Fruit fly (Drosophila melanogaster): ENCODE measurements around the gene CG5039.

CG5039 gene

dm6 chr3R:25684859-25685258 lies 6.4 kb downstream of the CG5039 start, which contains the start of gene RpL27 (continued):
- TF ChIP-seq tin (GFP tag; optimal IDR thresholded peaks at IDR 0.05) (peak; percentile 33), C15 (GFP tag; IDR thresholded peaks at IDR 0.05) (peak; percentile 67; the same call in 2 of the 3 replicates), CG8290 (GFP tag; optimal IDR thresholded peaks at IDR 0.05) (peak; percentile 68), CG8290 (tag; optimal IDR thresholded peaks at IDR 0.05) (peak; percentile 55 to 88), gsb (GFP tag; IDR thresholded peaks at IDR 0.05) (0 out of 2 replicates have a peak, but pooled peaks have one; percentile 41), fru (optimal IDR thresholded peaks at IDR 0.05) (no peak), twi (tag; optimal IDR thresholded peaks at IDR 0.05) (peak; percentile 75), CG33557 (GFP tag; optimal IDR thresholded peaks at IDR 0.05) (peak; percentile 71), Asciz (GFP tag; optimal IDR thresholded peaks at IDR 0.05) (peak; percentile 75), CG4730 (GFP tag; IDR thresholded peaks at IDR 0.05) (peak; percentile 31; the same call in 1 of the 2 replicates), MESR4 (GFP tag; optimal IDR thresholded peaks at IDR 0.05) (peak; percentile 97), ken (GFP tag; IDR thresholded peaks at IDR 0.05) (peak; percentile 85; the same call in 2 of the 3 replicates), crc (GFP tag; optimal IDR thresholded peaks at IDR 0.05) (peak; percentile 58), CG10979 (tag; optimal IDR thresholded peaks at IDR 0.05) (peak; percentile 62), tgo (GFP tag; IDR thresholded peaks at IDR 0.05) (peak; percentile 54; the same call in 2 of the 3 replicates), CG6854 (GFP tag; optimal IDR thresholded peaks at IDR 0.05) (peak; percentile 81), Pdp1 (GFP tag; optimal IDR thresholded peaks at IDR 0.05) (peak; percentile 65 to 84), gt (GFP tag; IDR thresholded peaks at IDR 0.05) (no peak; the same call in 1 of the 2 replicates), NFAT (GFP tag; IDR thresholded peaks at IDR 0.05) (peak; percentile 81), Sox100B (GFP tag; optimal IDR thresholded peaks at IDR 0.05) (peak; percentile 78), BtbVII (GFP tag; optimal IDR thresholded peaks at IDR 0.05) (peak; percentile 92), trem (tag; optimal IDR thresholded peaks at IDR 0.05) (peak; percentile 82), ems (GFP tag; optimal IDR thresholded peaks at IDR 0.05) (peak; percentile 77), CG9932 (GFP tag; IDR thresholded peaks at IDR 0.05) (peak; percentile 68), Hmr (GFP tag; optimal IDR thresholded peaks at IDR 0.05) (peak; percentile 95), CG6765 (GFP tag; optimal IDR thresholded peaks at IDR 0.05) (peak; percentile 93), CG13424 (tag; optimal IDR thresholded peaks at IDR 0.05) (peak; percentile 53), CG17829 (tag; optimal IDR thresholded peaks at IDR 0.05) (peak; percentile 75), Trl (optimal IDR thresholded peaks at IDR 0.05) (no peak), Trl (GFP tag; optimal IDR thresholded peaks at IDR 0.05) (peak; percentile 84), BEAF-32 (GFP tag; optimal IDR thresholded peaks at IDR 0.05) (peak; percentile 81), CG15696 (tag; optimal IDR thresholded peaks at IDR 0.05) (peak; percentile 46), CG18011 (GFP tag; optimal IDR thresholded peaks at IDR 0.05) (peak; percentile 73), slou (GFP tag; optimal IDR thresholded peaks at IDR 0.05) (peak; percentile 28), odd (GFP tag; optimal IDR thresholded peaks at IDR 0.05) (peak; percentile 85), fd102C (GFP tag; optimal IDR thresholded peaks at IDR 0.05) (peak; percentile 65)

DNA sequence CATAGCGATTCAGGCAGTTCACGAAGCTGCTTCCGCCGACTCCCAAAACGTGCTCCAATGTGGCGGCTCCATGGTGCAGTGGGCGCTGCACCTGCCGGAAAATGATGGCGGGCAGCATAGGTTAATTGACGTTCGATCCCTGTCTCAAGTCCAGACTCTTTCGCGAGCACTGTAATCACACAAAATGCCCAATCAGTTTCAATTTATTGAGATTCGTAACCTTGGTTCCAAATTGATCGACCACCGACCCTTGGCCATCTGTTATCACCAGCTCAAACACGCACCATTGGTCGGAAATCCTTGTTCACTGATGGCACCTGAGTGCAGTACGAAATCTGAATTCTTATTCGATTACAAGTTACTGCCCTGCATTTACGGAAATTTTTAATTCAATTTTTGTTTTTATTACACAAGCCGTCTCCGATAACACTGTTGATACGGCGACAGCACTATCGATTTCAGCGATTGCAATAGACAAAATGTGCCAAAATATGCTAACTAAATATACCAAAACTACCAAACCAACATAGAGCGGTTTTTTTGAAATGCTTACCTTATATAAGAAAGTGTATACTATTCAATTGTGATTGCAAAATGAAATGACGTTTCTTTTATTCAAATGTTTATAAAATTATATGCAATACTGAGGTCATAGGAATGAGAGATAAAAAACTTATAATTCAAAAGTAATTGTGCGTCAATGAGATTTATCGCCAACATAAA lies 8.4 kb downstream of the CG5039 start, which contains the start of gene CLS:
Gene CLS (minus strand): TSS at position 673 of the 723 bp plus-strand sequence.
- TF ChIP-seq peb (GFP tag; IDR thresholded peaks at IDR 0.05) (no peak), CG1529 (GFP tag; optimal IDR thresholded peaks at IDR 0.05) (no peak), CG17385 (GFP tag; optimal IDR thresholded peaks at IDR 0.05) (no peak), exex (tag; optimal IDR thresholded peaks at IDR 0.05) (no peak), CG1603 (tag; optimal IDR thresholded peaks at IDR 0.05) (peak; percentile 38), Gug (GFP tag; IDR thresholded peaks at IDR 0.05) (no peak), CG8924 (tag; optimal IDR thresholded peaks at IDR 0.05) (no peak), Oli (tag; optimal IDR thresholded peaks at IDR 0.05) (no peak), CG6272 (GFP tag; IDR thresholded peaks at IDR 0.05) (no peak), Hr39 (optimal IDR thresholded peaks at IDR 0.05) (no peak), Hsf (GFP tag; optimal IDR thresholded peaks at IDR 0.05) (no peak), HLH4C (GFP tag; IDR thresholded peaks at IDR 0.05; ENCODE audit: partially characterized antibody) (peak; percentile 74), Bdp1 (GFP tag; optimal IDR thresholded peaks at IDR 0.05) (no peak), HLHmδ (GFP tag; optimal IDR thresholded peaks at IDR 0.05) (no peak), CG5245 (GFP tag; optimal IDR thresholded peaks at IDR 0.05) (no peak), CG8478 (optimal IDR thresholded peaks at IDR 0.05) (no peak), ato (GFP tag; IDR thresholded peaks at IDR 0.05; ENCODE audit: partially characterized antibody) (peak; percentile 32; the same call in 1 of the 2 replicates)

Measured in whole organism, embryonic.